Worm (Caenorhabditis elegans) whole organism, L2 larva: ENCODE results near the gene H13N06.7.
A peak's percentile ranks its signal among the peaks of the same experiment; 100 is the strongest.

Source experiments
- C34F6.9 ChIP-seq: fragments of 150-350 bp; optimal IDR thresholded peaks from 2 replicates; lab custom pipeline; 2014; ENCODE audit warnings: missing biosample characterization, missing genetic modification characterization
- R02D3.7 ChIP-seq: fragments of 150-350 bp; optimal IDR thresholded peaks from 2 replicates; lab custom pipeline; 2014; ENCODE audit warnings: missing biosample characterization, missing genetic modification characterization
- Y55F3AM.14 ChIP-seq: fragments of 200-800 bp; sonication (Bioruptor generic); optimal IDR thresholded peaks from 2 replicates; lab custom pipeline; 2018; ENCODE audit warnings: mild to moderate bottlenecking, missing genetic modification characterization, missing compliant biosample characterization
- ZK546.5 ChIP-seq: sonication (generic microtip); optimal IDR thresholded peaks from 2 replicates; lab custom pipeline; 2017; ENCODE audit warnings: missing biosample characterization, missing genetic modification characterization
- alr-1 ChIP-seq: fragments of 150-350 bp; optimal IDR thresholded peaks from 2 replicates; lab custom pipeline; 2014; ENCODE audit warnings: missing biosample characterization, missing genetic modification characterization
- aly-2 ChIP-seq: fragments of 150-350 bp; optimal IDR thresholded peaks from 2 replicates; lab custom pipeline; 2014; ENCODE audit warnings: missing biosample characterization, missing genetic modification characterization
- blmp-1 ChIP-seq: sonication (generic microtip); optimal IDR thresholded peaks from 2 replicates; lab custom pipeline; 2017; ENCODE audit warnings: missing genetic modification characterization, mild to moderate bottlenecking, missing compliant biosample characterization, antibody characterized with exemption, moderate library complexity; ENCODE audit not compliant: insufficient read depth
- ceh-16 ChIP-seq: fragments of 150-350 bp; optimal IDR thresholded peaks from 2 replicates; lab custom pipeline; 2014; ENCODE audit warnings: missing biosample characterization, missing genetic modification characterization
- ceh-82 ChIP-seq: fragments of 150-350 bp; optimal IDR thresholded peaks from 2 replicates; lab custom pipeline; 2014; ENCODE audit warnings: missing biosample characterization, missing genetic modification characterization
- crh-2 ChIP-seq: sonication (generic microtip); optimal IDR thresholded peaks from 2 replicates; lab custom pipeline; 2017; ENCODE audit warnings: missing biosample characterization, missing genetic modification characterization
- dmd-4 ChIP-seq: sonication (generic microtip); optimal IDR thresholded peaks from 2 replicates; lab custom pipeline; 2017; ENCODE audit warnings: missing biosample characterization, missing genetic modification characterization
- egl-27 ChIP-seq: sonication (generic microtip); optimal IDR thresholded peaks from 3 replicates; lab custom pipeline; 2017; ENCODE audit warnings: missing biosample characterization, missing genetic modification reagents, missing genetic modification characterization
- elt-1 ChIP-seq: fragments of 150-350 bp; optimal IDR thresholded peaks from 2 replicates; lab custom pipeline; 2014; ENCODE audit warnings: missing biosample characterization, missing genetic modification characterization
- fos-1 ChIP-seq: fragments of 150-350 bp; optimal IDR thresholded peaks from 2 replicates; lab custom pipeline; 2014; ENCODE audit warnings: missing biosample characterization, missing genetic modification characterization
- gmeb-1 ChIP-seq: fragments of 150-350 bp; optimal IDR thresholded peaks from 2 replicates; lab custom pipeline; 2014; ENCODE audit warnings: missing biosample characterization, missing genetic modification characterization
- lin-11 ChIP-seq: fragments of 150-350 bp; sonication (generic microtip); optimal IDR thresholded peaks from 2 replicates; lab custom pipeline; 2014; ENCODE audit warnings: missing biosample characterization, missing genetic modification characterization, inconsistent platforms, mixed read lengths
- lin-13 ChIP-seq: fragments of 150-350 bp; optimal IDR thresholded peaks from 2 replicates; lab custom pipeline; 2014; ENCODE audit warnings: missing biosample characterization, missing genetic modification reagents, missing genetic modification characterization
- lsy-2 ChIP-seq, 2 experiments: fragments of 150-350 bp in 1 of 2; sonication (generic microtip) in 1 of 2; optimal IDR thresholded peaks; 2 replicates each; lab custom pipeline; 2014 to 2017; ENCODE audit warnings: missing biosample characterization in 2 of 2, missing genetic modification characterization in 2 of 2
- mab-5 ChIP-seq: fragments of 150-350 bp; optimal IDR thresholded peaks from 2 replicates; lab custom pipeline; 2014; ENCODE audit warnings: missing biosample characterization, missing genetic modification characterization
- mbf-1 ChIP-seq: sonication (generic microtip); optimal IDR thresholded peaks from 2 replicates; lab custom pipeline; 2017; ENCODE audit warnings: missing biosample characterization, missing genetic modification characterization
- mdl-1 ChIP-seq, 2 experiments: fragments of 150-350 bp in 1 of 2; sonication (generic microtip) in 1 of 2; optimal IDR thresholded peaks; 2 replicates each; lab custom pipeline; 2017; ENCODE audit warnings: missing biosample characterization in 2 of 2, missing genetic modification characterization in 2 of 2
- nhr-11 ChIP-seq: fragments of 150-350 bp; optimal IDR thresholded peaks from 2 replicates; lab custom pipeline; 2014; ENCODE audit warnings: missing biosample characterization, missing genetic modification characterization
- nhr-12 ChIP-seq: fragments of 150-350 bp; optimal IDR thresholded peaks from 2 replicates; lab custom pipeline; 2014; ENCODE audit warnings: missing biosample characterization, missing genetic modification characterization
- nhr-129 ChIP-seq: fragments of 150-350 bp; optimal IDR thresholded peaks from 2 replicates; lab custom pipeline; 2014; ENCODE audit warnings: missing biosample characterization, missing genetic modification characterization
- nhr-23 ChIP-seq: fragments of 150-350 bp; optimal IDR thresholded peaks from 2 replicates; lab custom pipeline; 2014; ENCODE audit warnings: missing biosample characterization, missing genetic modification reagents, missing genetic modification characterization
- nhr-237 ChIP-seq: fragments of 150-350 bp; optimal IDR thresholded peaks from 2 replicates; lab custom pipeline; 2014; ENCODE audit warnings: missing biosample characterization, missing genetic modification characterization
- nhr-25 ChIP-seq: fragments of 150-350 bp; sonication (generic microtip); optimal IDR thresholded peaks from 3 replicates; lab custom pipeline; 2014; ENCODE audit warnings: missing biosample characterization, missing genetic modification characterization
- nhr-6 ChIP-seq: fragments of 150-350 bp; optimal IDR thresholded peaks from 2 replicates; lab custom pipeline; 2014; ENCODE audit warnings: missing biosample characterization, missing genetic modification characterization
- peb-1 ChIP-seq: fragments of 150-350 bp; optimal IDR thresholded peaks from 2 replicates; lab custom pipeline; 2014; ENCODE audit warnings: missing biosample characterization, missing genetic modification characterization
- sem-4 ChIP-seq: fragments of 150-350 bp; optimal IDR thresholded peaks from 2 replicates; lab custom pipeline; 2014; ENCODE audit warnings: missing biosample characterization, missing genetic modification reagents, missing genetic modification characterization
- sma-9 ChIP-seq, 2 experiments: fragments of 150-350 bp in 1 of 2; sonication (generic microtip) in 1 of 2; optimal IDR thresholded peaks; 2 replicates each; lab custom pipeline; 2014 to 2016; ENCODE audit warnings: missing genetic modification characterization in 2 of 2, mild to moderate bottlenecking in 1 of 2, missing biosample characterization in 1 of 2, missing compliant biosample characterization in 1 of 2, missing genetic modification reagents in 1 of 2, moderate library complexity in 1 of 2
- snpc-4 ChIP-seq: fragments of 150-350 bp; optimal IDR thresholded peaks from 2 replicates; lab custom pipeline; 2014; ENCODE audit warnings: missing biosample characterization, missing genetic modification characterization
- unc-39 ChIP-seq: fragments of 150-350 bp; optimal IDR thresholded peaks from 2 replicates; lab custom pipeline; 2014; ENCODE audit warnings: missing biosample characterization, missing genetic modification characterization
- unc-62 ChIP-seq: fragments of 150-350 bp; optimal IDR thresholded peaks from 2 replicates; lab custom pipeline; 2014; ENCODE audit warnings: missing biosample characterization, missing genetic modification reagents, missing genetic modification characterization
- zag-1 ChIP-seq: fragments of 150-350 bp; optimal IDR thresholded peaks from 2 replicates; lab custom pipeline; 2014; ENCODE audit warnings: missing biosample characterization, missing genetic modification characterization
- ztf-1 ChIP-seq: fragments of 200-800 bp; sonication (Bioruptor generic); conservative IDR thresholded peaks from 2 replicates; pipeline ENCODE4 v1.3.6; 2022; ENCODE audit warnings: missing genetic modification characterization, missing compliant biosample characterization
- ztf-11 ChIP-seq: sonication (generic microtip); optimal IDR thresholded peaks from 2 replicates; lab custom pipeline; 2017; ENCODE audit warnings: missing biosample characterization, missing genetic modification characterization
- ztf-4 ChIP-seq: fragments of 150-350 bp; optimal IDR thresholded peaks from 2 replicates; lab custom pipeline; 2014; ENCODE audit warnings: missing biosample characterization, missing genetic modification characterization

Gene H13N06.7

ce11 chrX:15507830-15508347, 5.0 kb downstream of the H13N06.7 start, which contains the start of gene zipt-7.2:
zipt-7.2 (minus strand) TSS chrX:15507880.
- TF ChIP-seq ZK546.5 (tag; lab: Kevin White, UChicago) (no peak), crh-2 (tag; lab: Kevin White, UChicago) (peak; percentile 10), nhr-25 (no peak), nhr-129 (peak; percentile 20), nhr-6 (tag; lab: Kevin White, UChicago) (no peak), gmeb-1 (tag; lab: Kevin White, UChicago) (no peak), ztf-4 (tag; lab: Kevin White, UChicago) (no peak), sem-4 (no peak), R02D3.7 (tag; lab: Kevin White, UChicago) (no peak), C34F6.9 (tag; lab: Kevin White, UChicago) (peak; percentile 9)

- TF ChIP-seq unc-39 (tag; lab: Kevin White, UChicago) (no peak), egl-27 (tag; lab: Kevin White, UChicago) (no peak), ztf-1 (GFP tag; lab: Robert Waterston, UW) (no peak), nhr-237 (tag; lab: Kevin White, UChicago) (no peak), aly-2 (no peak), snpc-4 (tag; lab: Kevin White, UChicago) (no peak), dmd-4 (tag; lab: Kevin White, UChicago) (no peak), nhr-23 (tag; lab: Kevin White, UChicago) (no peak), elt-1 (no peak), Y55F3AM.14 (GFP tag; lab: Kevin White, UChicago) (no peak), fos-1 (no peak)
Observed at ce11 chrX:15509681-15510080, 6.8 kb downstream of the H13N06.7 start, which contains the start of gene eat-20. eat-20 (plus strand) TSS chrX:15510011.

- no peak for TF ChIP-seq C34F6.9 (tag; lab: Kevin White, UChicago)
- no peak for TF ChIP-seq lsy-2 (tag; optimal IDR thresholded peaks at IDR 0.05; lab: Kevin White, UChicago)
Observed at ce11 chrX:15514547-15514946, 11.6 kb downstream of the H13N06.7 start.

ce11 chrX:15515798-15516197, 12.9 kb downstream of the H13N06.7 start:
- TF ChIP-seq lin-11 (tag; lab: Kevin White, UChicago) (no peak), zag-1 (tag; lab: Kevin White, UChicago) (no peak), elt-1 (no peak), R02D3.7 (tag; lab: Kevin White, UChicago) (no peak), blmp-1 (no peak), lsy-2 (tag; optimal IDR thresholded peaks at IDR 0.05; lab: Kevin White, UChicago) (no peak), alr-1 (no peak), unc-39 (tag; lab: Kevin White, UChicago) (no peak), ztf-4 (tag; lab: Kevin White, UChicago) (no peak), sma-9 (GFP tag; optimal IDR thresholded peaks at IDR 0.05; lab: Kevin White, UChicago) (no peak), sma-9 (tag; optimal IDR thresholded peaks at IDR 0.05; lab: Kevin White, UChicago) (no peak), mdl-1 (tag; optimal IDR thresholded peaks at IDR 0.05; lab: Kevin White, UChicago) (no peak), nhr-23 (tag; lab: Kevin White, UChicago) (no peak), peb-1 (no peak), nhr-11 (tag; lab: Kevin White, UChicago) (no peak), dmd-4 (tag; lab: Kevin White, UChicago) (no peak), aly-2 (no peak), nhr-12 (tag; lab: Kevin White, UChicago) (no peak), ceh-82 (tag; lab: Kevin White, UChicago) (no peak), ztf-11 (tag; lab: Kevin White, UChicago) (no peak)

- TF ChIP-seq ceh-82 (tag; lab: Kevin White, UChicago), result no peak
- TF ChIP-seq zag-1 (tag; lab: Kevin White, UChicago), result no peak
- TF ChIP-seq nhr-12 (tag; lab: Kevin White, UChicago), result no peak
- no peak for TF ChIP-seq lin-13 (GFP tag; lab: Kevin White, UChicago)
- TF ChIP-seq ztf-11 (tag; lab: Kevin White, UChicago), result no peak
- no peak for TF ChIP-seq sma-9 (GFP tag; optimal IDR thresholded peaks at IDR 0.05; lab: Kevin White, UChicago)
- no peak for TF ChIP-seq sma-9 (tag; optimal IDR thresholded peaks at IDR 0.05; lab: Kevin White, UChicago)
- no peak for TF ChIP-seq dmd-4 (tag; lab: Kevin White, UChicago)
- no peak for TF ChIP-seq mab-5 (tag; lab: Kevin White, UChicago)
- TF ChIP-seq ZK546.5 (tag; lab: Kevin White, UChicago), result no peak
- no peak for TF ChIP-seq nhr-25
- no peak for TF ChIP-seq nhr-237 (tag; lab: Kevin White, UChicago)
- TF ChIP-seq unc-62, result no peak
- TF ChIP-seq fos-1, result no peak
- TF ChIP-seq mbf-1 (tag; lab: Kevin White, UChicago), result no peak
- TF ChIP-seq ceh-16 (tag; lab: Kevin White, UChicago), result no peak
Observed at ce11 chrX:15528472-15528871, 25.5 kb downstream of the H13N06.7 start.
